Worm (Caenorhabditis elegans): ENCODE results near the gene zhp-4.

zhp-4 gene

DNA sequence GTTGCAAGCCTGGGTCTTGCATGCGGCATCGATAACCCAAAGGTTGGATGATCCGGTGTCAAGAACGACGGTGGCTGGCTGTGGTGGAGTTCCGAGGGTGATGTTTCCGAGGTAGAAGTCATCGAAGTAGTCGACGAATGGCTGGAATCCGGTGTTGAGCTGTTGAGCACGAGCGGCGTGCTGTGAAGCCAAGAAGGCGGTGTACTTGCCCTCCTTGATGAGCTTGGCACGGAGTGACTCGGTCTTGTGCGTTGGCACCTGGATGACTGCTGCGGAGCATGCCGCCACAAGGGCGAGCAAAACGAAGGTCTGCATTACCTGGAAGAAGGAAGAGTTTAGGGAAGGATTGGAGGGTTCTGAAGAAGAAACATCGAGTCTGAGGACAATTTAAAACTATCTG lies 51.1 kb downstream of the zhp-4 start, which contains the start of gene asp-1:
Gene asp-1, minus strand, starts transcription at position 315 of the 400 bp plus-strand sequence.
- TF ChIP-seq bed-2 (GFP tag; IDR thresholded peaks at IDR 0.05) (no peak), Y67H2A.10 (GFP tag; conservative IDR thresholded peaks at IDR 0.05) (no peak), ceh-100 (GFP tag; IDR thresholded peaks at IDR 0.05) (no peak), nfyb-1 (GFP tag; IDR thresholded peaks at IDR 0.05) (no peak), ZK185.1 (tag; optimal IDR thresholded peaks at IDR 0.05; ENCODE audit: poor library complexity, severe bottlenecking) (no peak), aptf-2 (GFP tag; conservative IDR thresholded peaks at IDR 0.05) (no peak), nhr-179 (tag; optimal IDR thresholded peaks at IDR 0.05) (no peak), lin-26 (GFP tag; IDR thresholded peaks at IDR 0.05) (no peak), fkh-3 (tag; optimal IDR thresholded peaks at IDR 0.05) (no peak), snpc-1.3 (tag; optimal IDR thresholded peaks at IDR 0.05; ENCODE audit: insufficient read depth) (no peak), snpc-3.4 (tag; optimal IDR thresholded peaks at IDR 0.05) (no peak), B0336.3 (GFP tag; IDR thresholded peaks at IDR 0.05) (peak; percentile 32; the same call in 1 of the 2 replicates), ztf-28 (GFP tag; IDR thresholded peaks at IDR 0.05) (peak; percentile 38; the same call in 1 of the 2 replicates), mcd-1 (GFP tag; IDR thresholded peaks at IDR 0.05) (no peak), C17E4.6 (GFP tag; IDR thresholded peaks at IDR 0.05) (no peak), ceh-27 (GFP tag; optimal IDR thresholded peaks at IDR 0.05) (no peak), ztf-25 (GFP tag; IDR thresholded peaks at IDR 0.05) (no peak), ceh-58 (GFP tag; IDR thresholded peaks at IDR 0.05) (no peak), chd-7 (tag; optimal IDR thresholded peaks at IDR 0.05) (no peak), ets-4 (GFP tag; optimal IDR thresholded peaks at IDR 0.05) (no peak), ceh-91 (GFP tag; IDR thresholded peaks at IDR 0.05) (no peak), F39B2.1 (GFP tag; IDR thresholded peaks at IDR 0.05) (no peak), dox-1 (GFP tag; IDR thresholded peaks at IDR 0.05) (peak; percentile 47), repo-1 (tag; optimal IDR thresholded peaks at IDR 0.05) (no peak), ekl-4 (GFP tag; IDR thresholded peaks at IDR 0.05) (no peak), atf-7 (tag; optimal IDR thresholded peaks at IDR 0.05) (peak; percentile 53), madf-6 (GFP tag; IDR thresholded peaks at IDR 0.05) (no peak), attf-6 (GFP tag; IDR thresholded peaks at IDR 0.05) (no peak), nfya-2 (GFP tag; IDR thresholded peaks at IDR 0.05) (no peak), C06A6.2 (GFP tag; conservative IDR thresholded peaks at IDR 0.05) (peak; percentile 36; the same call in 1 of the 2 replicates), hmg-1.2 (GFP tag; IDR thresholded peaks at IDR 0.05) (0 out of 2 replicates have a peak, but pooled peaks have one; percentile 12), egrh-3 (GFP tag; IDR thresholded peaks at IDR 0.05) (peak; percentile 54; the same call in 1 of the 2 replicates), nhr-120 (GFP tag; IDR thresholded peaks at IDR 0.05) (no peak), lin-54 (GFP tag; optimal IDR thresholded peaks at IDR 0.05) (peak; percentile 16), F10E7.11 (tag; optimal IDR thresholded peaks at IDR 0.05) (no peak), K12H6.12 (tag; optimal IDR thresholded peaks at IDR 0.05) (no peak), dpff-1 (tag; optimal IDR thresholded peaks at IDR 0.05) (no peak), mxl-1 (tag; optimal IDR thresholded peaks at IDR 0.05) (no peak), nhr-27 (tag; optimal IDR thresholded peaks at IDR 0.05) (no peak), nhr-80 (tag; optimal IDR thresholded peaks at IDR 0.05) (no peak), bed-1 (GFP tag; IDR thresholded peaks at IDR 0.05) (no peak), rec-8 (tag; optimal IDR thresholded peaks at IDR 0.05) (no peak), ceh-79 (tag; optimal IDR thresholded peaks at IDR 0.05) (no peak), lag-1 (GFP tag; IDR thresholded peaks at IDR 0.05) (no peak), F33H1.4 (GFP tag; IDR thresholded peaks at IDR 0.05) (no peak), madf-3 (GFP tag; IDR thresholded peaks at IDR 0.05) (0 out of 2 replicates have a peak, but pooled peaks have one; percentile 3), die-1 (tag; optimal IDR thresholded peaks at IDR 0.05) (no peak), zim-3 (tag; optimal IDR thresholded peaks at IDR 0.05) (peak; percentile 65), attf-5 (GFP tag; optimal IDR thresholded peaks at IDR 0.05) (no peak), F37B4.10 (GFP tag; IDR thresholded peaks at IDR 0.05) (no peak)

Measured in whole organism, young adult.